Fruit fly (Drosophila melanogaster) whole organism, embryonic: Measurements from ENCODE around the gene qm.
A peak's percentile ranks its signal among the peaks of the same experiment; 100 is the strongest.

Source experiments
- B-H2 ChIP-seq: fragments of 200-800 bp; sonication (Bioruptor generic); optimal IDR thresholded peaks from 2 replicates; lab custom pipeline; 2018; ENCODE audit warnings: missing biosample characterization, mild to moderate bottlenecking, missing genetic modification characterization
- Bteb2 ChIP-seq: fragments of 200-800 bp; sonication (Bioruptor generic); optimal IDR thresholded peaks from 2 replicates; lab custom pipeline; 2016; ENCODE audit warnings: missing biosample characterization, missing genetic modification characterization
- C15 ChIP-seq: fragments of 200-800 bp; sonication (Bioruptor generic); IDR thresholded peaks from 3 replicates; pipeline ENCODE4 v1.3.6; 2022; ENCODE audit warnings: missing biosample characterization, missing genetic modification characterization
- CG10654 ChIP-seq: fragments of 200-800 bp; sonication (Bioruptor generic); optimal IDR thresholded peaks from 2 replicates; lab custom pipeline; 2016; ENCODE audit warnings: missing biosample characterization, missing genetic modification characterization
- CG11504 ChIP-seq: fragments of 200-800 bp; sonication (Bioruptor generic); optimal IDR thresholded peaks from 3 replicates; lab custom pipeline; 2019; ENCODE audit warnings: missing biosample characterization, mild to moderate bottlenecking, missing genetic modification characterization, moderate library complexity
- CG13123 ChIP-seq: fragments of 200-800 bp; sonication (Bioruptor generic); optimal IDR thresholded peaks from 2 replicates; lab custom pipeline; 2016; ENCODE audit warnings: missing biosample characterization, missing genetic modification characterization
- CG15601 ChIP-seq: fragments of 200-800 bp; sonication (Bioruptor generic); optimal IDR thresholded peaks from 3 replicates; lab custom pipeline; 2019; ENCODE audit warnings: missing biosample characterization, mild to moderate bottlenecking, missing genetic modification characterization, moderate library complexity
- CG17568 ChIP-seq: fragments of 200-800 bp; sonication (Bioruptor generic); optimal IDR thresholded peaks from 2 replicates; lab custom pipeline; 2018; ENCODE audit warnings: missing biosample characterization, mild to moderate bottlenecking, missing genetic modification characterization, moderate library complexity
- CG18262 ChIP-seq: fragments of 200-800 bp; optimal IDR thresholded peaks from 3 replicates; lab custom pipeline; 2019; ENCODE audit warnings: missing biosample characterization, mild to moderate bottlenecking, missing genetic modification characterization, moderate library complexity
- CG1832 ChIP-seq: fragments of 200-800 bp; sonication (Bioruptor generic); optimal IDR thresholded peaks from 2 replicates; lab custom pipeline; 2017; ENCODE audit warnings: missing biosample characterization, mild to moderate bottlenecking, missing genetic modification characterization, inconsistent platforms
- CG2875 ChIP-seq: fragments of 200-800 bp; sonication (Bioruptor generic); optimal IDR thresholded peaks from 2 replicates; lab custom pipeline; 2017; ENCODE audit warnings: missing biosample characterization, mild to moderate bottlenecking, missing genetic modification characterization, missing genetic modification reagents
- CG3065 ChIP-seq: fragments of 200-800 bp; sonication (Bioruptor generic); optimal IDR thresholded peaks from 2 replicates; lab custom pipeline; 2016; ENCODE audit warnings: missing biosample characterization, missing genetic modification characterization
- CG31388 ChIP-seq: fragments of 200-800 bp; sonication (Bioruptor generic); optimal IDR thresholded peaks from 2 replicates; lab custom pipeline; 2016; ENCODE audit warnings: missing biosample characterization, missing genetic modification characterization
- CG4707 ChIP-seq: fragments of 200-800 bp; sonication (Bioruptor generic); optimal IDR thresholded peaks from 2 replicates; lab custom pipeline; 2018; ENCODE audit warnings: missing biosample characterization, mild to moderate bottlenecking, missing genetic modification characterization, moderate library complexity
- CG5245 ChIP-seq: fragments of 200-800 bp; sonication (Bioruptor generic); optimal IDR thresholded peaks from 3 replicates; lab custom pipeline; 2016; ENCODE audit warnings: missing biosample characterization, missing genetic modification characterization
- CG7963 ChIP-seq: fragments of 200-800 bp; sonication (Bioruptor generic); IDR thresholded peaks from 3 replicates; pipeline ENCODE4 v1.3.6; 2022; ENCODE audit warnings: missing biosample characterization, missing genetic modification characterization; ENCODE audit not compliant: partially characterized antibody
- CG8290 ChIP-seq, 3 experiments: fragments of 200-800 bp; sonication (Bioruptor generic); optimal IDR thresholded peaks; 2 replicates each; lab custom pipeline; 2016 to 2019; ENCODE audit warnings: missing biosample characterization in 3 of 3, missing genetic modification characterization in 3 of 3, mild to moderate bottlenecking in 2 of 3, moderate library complexity in 1 of 3
- CG8478 ChIP-seq: fragments of >200 bp; optimal IDR thresholded peaks from 2 replicates; lab custom pipeline; 2018
- CG9727 ChIP-seq: fragments of 200-800 bp; sonication (Bioruptor generic); optimal IDR thresholded peaks from 3 replicates; lab custom pipeline; 2017; ENCODE audit warnings: missing biosample characterization, mild to moderate bottlenecking, missing genetic modification characterization
- Dref ChIP-seq: fragments of 200-800 bp; sonication (Bioruptor generic); IDR thresholded peaks from 2 replicates; pipeline ENCODE4 v1.3.6; 2022; ENCODE audit warnings: missing biosample characterization, missing genetic modification characterization
- E2f2 ChIP-seq: fragments of 200-800 bp; sonication (Bioruptor generic); IDR thresholded peaks from 2 replicates; pipeline ENCODE4 v1.3.6; 2022; ENCODE audit warnings: missing biosample characterization, missing genetic modification characterization
- Eip74EF ChIP-seq, 2 experiments: fragments of 200-800 bp in 1 of 2; fragments of >200 bp in 1 of 2; sonication (Bioruptor generic) in 1 of 2; optimal IDR thresholded peaks; 2 replicates each; lab custom pipeline; 2017 to 2019; ENCODE audit warnings: missing biosample characterization in 2 of 2, missing genetic modification characterization in 2 of 2, mild to moderate bottlenecking in 1 of 2, moderate library complexity in 1 of 2
- Gsc ChIP-seq: fragments of 200-800 bp; sonication (Bioruptor generic); IDR thresholded peaks from 2 replicates; pipeline ENCODE4 v1.3.6; 2022; ENCODE audit warnings: missing biosample characterization, missing genetic modification characterization
- Med ChIP-seq: fragments of 200-800 bp; sonication (Bioruptor generic); peaks from one replicate; lab custom pipeline; 2016; ENCODE audit warnings: missing biosample characterization, missing genetic modification characterization, mild to moderate bottlenecking, inconsistent platforms, moderate library complexity
- Poxn ChIP-seq: fragments of 200-800 bp; sonication (Bioruptor generic); IDR thresholded peaks from 2 replicates; pipeline ENCODE4 v1.3.6; 2022; ENCODE audit warnings: missing biosample characterization, missing genetic modification characterization
- bbx ChIP-seq: fragments of 200-800 bp; sonication (Bioruptor generic); IDR thresholded peaks from 2 replicates; pipeline ENCODE4 v1.3.6; 2022; ENCODE audit warnings: missing biosample characterization, missing genetic modification characterization; ENCODE audit not compliant: partially characterized antibody
- da ChIP-seq: fragments of 200-800 bp; sonication (Bioruptor generic); optimal IDR thresholded peaks from 2 replicates; lab custom pipeline; 2016; ENCODE audit warnings: missing biosample characterization, missing genetic modification characterization
- eve ChIP-seq, 2 experiments: fragments of >200 bp; optimal IDR thresholded peaks; 2 replicates each; lab custom pipeline; 2017; ENCODE audit warnings: missing biosample characterization in 2 of 2, missing genetic modification characterization in 2 of 2
- gce ChIP-seq: fragments of 200-800 bp; sonication (Bioruptor generic); IDR thresholded peaks from 3 replicates; pipeline ENCODE4 v1.3.6; 2022; ENCODE audit warnings: missing biosample characterization, missing genetic modification characterization
- gcm ChIP-seq: fragments of 200-800 bp; sonication (Bioruptor generic); optimal IDR thresholded peaks from 2 replicates; lab custom pipeline; 2019; ENCODE audit warnings: missing biosample characterization, mild to moderate bottlenecking, missing genetic modification characterization, moderate library complexity
- gfzf ChIP-seq: fragments of 200-800 bp; sonication (Bioruptor generic); optimal IDR thresholded peaks from 2 replicates; lab custom pipeline; 2016; ENCODE audit warnings: missing biosample characterization, mild to moderate bottlenecking, missing genetic modification characterization, moderate library complexity
- gro ChIP-seq: fragments of 200-800 bp; sonication (Bioruptor generic); optimal IDR thresholded peaks from 2 replicates; lab custom pipeline; 2016; ENCODE audit warnings: missing biosample characterization, missing genetic modification characterization
- gsb-n ChIP-seq: fragments of 200-800 bp; sonication (Bioruptor generic); optimal IDR thresholded peaks from 3 replicates; lab custom pipeline; 2018; ENCODE audit warnings: missing biosample characterization, mild to moderate bottlenecking, missing genetic modification characterization
- h ChIP-seq: fragments of >200 bp; optimal IDR thresholded peaks from 2 replicates; lab custom pipeline; 2017
- hkb ChIP-seq, 2 experiments: fragments of 200-800 bp in 1 of 2; fragments of >200 bp in 1 of 2; sonication (Bioruptor generic) in 1 of 2; IDR thresholded peaks in 1 of 2; optimal IDR thresholded peaks in 1 of 2; 2 replicates each; pipeline versions ENCODE4 v1.3.6 to Lab custom; 2017 to 2022; ENCODE audit warnings: missing biosample characterization in 1 of 2, missing genetic modification characterization in 1 of 2
- org-1 ChIP-seq: fragments of 200-800 bp; sonication (Bioruptor generic); optimal IDR thresholded peaks from 2 replicates; lab custom pipeline; 2017; ENCODE audit warnings: missing biosample characterization, missing genetic modification characterization
- pb ChIP-seq: fragments of 200-800 bp; sonication (Bioruptor generic); optimal IDR thresholded peaks from 3 replicates; lab custom pipeline; 2016; ENCODE audit warnings: missing biosample characterization, missing genetic modification characterization
- rib ChIP-seq: fragments of 200-800 bp; sonication (Bioruptor generic); IDR thresholded peaks from 2 replicates; pipeline ENCODE4 v1.3.6; 2022; ENCODE audit warnings: missing biosample characterization, missing genetic modification characterization
- scrt ChIP-seq: fragments of 200-800 bp; sonication (Bioruptor generic); optimal IDR thresholded peaks from 2 replicates; lab custom pipeline; 2018; ENCODE audit warnings: missing biosample characterization, mild to moderate bottlenecking, missing genetic modification characterization, moderate library complexity
- sd ChIP-seq: fragments of 200-800 bp; sonication (Bioruptor generic); optimal IDR thresholded peaks from 3 replicates; lab custom pipeline; 2018; ENCODE audit warnings: missing biosample characterization, mild to moderate bottlenecking, missing genetic modification characterization, moderate library complexity
- sima ChIP-seq: fragments of 200-800 bp; sonication (Bioruptor generic); optimal IDR thresholded peaks from 2 replicates; lab custom pipeline; 2016; ENCODE audit warnings: missing biosample characterization, missing genetic modification characterization
- ssp ChIP-seq: fragments of 200-800 bp; sonication (Bioruptor generic); IDR thresholded peaks from 2 replicates; pipeline ENCODE4 v1.3.6; 2022; ENCODE audit warnings: missing biosample characterization, missing genetic modification characterization
- tgo ChIP-seq: fragments of 200-800 bp; sonication (Bioruptor generic); IDR thresholded peaks from 3 replicates; pipeline ENCODE4 v1.3.6; 2022; ENCODE audit warnings: missing biosample characterization, missing genetic modification characterization
- unc-4 ChIP-seq: fragments of 200-800 bp; sonication (Bioruptor generic); IDR thresholded peaks from 2 replicates; pipeline ENCODE4 v1.3.6; 2022; ENCODE audit warnings: missing biosample characterization, missing genetic modification characterization; ENCODE audit not compliant: partially characterized antibody
- wdn ChIP-seq: fragments of 200-800 bp; sonication (Bioruptor generic); IDR thresholded peaks from 2 replicates; pipeline ENCODE4 v1.3.6; 2022; ENCODE audit warnings: missing biosample characterization, missing genetic modification characterization
- wor ChIP-seq: fragments of 200-800 bp; sonication (Bioruptor generic); IDR thresholded peaks from 2 replicates; pipeline ENCODE4 v1.3.6; 2022; ENCODE audit warnings: missing biosample characterization, missing genetic modification characterization

qm gene

dm6 chr3L:7323348-7323747 lies 24.8 kb upstream of the qm start, which contains the start of the genes RhoGEF4 and Rint1 (continued):
- TF ChIP-seq hkb (optimal IDR thresholded peaks at IDR 0.05; lab: Kevin White, UChicago) (peak; percentile 100), hkb (GFP tag; IDR thresholded peaks at IDR 0.05; lab: Robert Waterston, UW) (peak; percentile 58), CG3065 (peak; percentile 18), pb (GFP tag; lab: Kevin White, UChicago) (no peak), gro (GFP tag; lab: Kevin White, UChicago) (no peak), CG13123 (GFP tag; lab: Kevin White, UChicago) (peak; percentile 52), tgo (GFP tag; lab: Robert Waterston, UW) (peak; percentile 77)

dm6 chr3L:7326676-7327075 lies 21.4 kb upstream of the qm start:
- no peak for TF ChIP-seq rib (GFP tag; lab: Robert Waterston, UW)
- TF ChIP-seq CG8290 (GFP tag; optimal IDR thresholded peaks at IDR 0.05; lab: Kevin White, UChicago), result no peak
- no peak for TF ChIP-seq CG8290 (tag; optimal IDR thresholded peaks at IDR 0.05; lab: Kevin White, UChicago)
- no peak for TF ChIP-seq CG9727 (GFP tag; lab: Kevin White, UChicago)
- no peak for TF ChIP-seq C15
- no peak for TF ChIP-seq CG18262 (tag; lab: Kevin White, UChicago)
- peak; percentile 15 for TF ChIP-seq Med (GFP tag; lab: Kevin White, UChicago)
- no peak for TF ChIP-seq CG10654
- no peak for TF ChIP-seq CG3065
- peak; percentile 83 for TF ChIP-seq gcm (GFP tag; lab: Kevin White, UChicago)
- TF ChIP-seq, all 482 proteins: peak for 2

- TF ChIP-seq E2f2 (GFP tag; lab: Robert Waterston, UW) (peak; percentile 68), scrt (peak; percentile 92), eve (GFP tag; optimal IDR thresholded peaks at IDR 0.05; lab: Kevin White, UChicago) (no peak), CG5245 (peak; percentile 29), CG1832 (no peak), gce (0 out of 3 replicates have a peak, but pooled peaks have one; percentile 14), CG2875 (GFP tag; lab: Kevin White, UChicago) (peak; percentile 52), gfzf (GFP tag; lab: Kevin White, UChicago) (no peak), B-H2 (GFP tag; lab: Kevin White, UChicago) (peak; percentile 97), sima (GFP tag; lab: Kevin White, UChicago) (no peak), CG7963 (GFP tag; lab: Robert Waterston, UW) (no peak), ssp (peak; percentile 84), bbx (peak; percentile 55; the same call in 1 of the 2 replicates), CG17568 (GFP tag; lab: Kevin White, UChicago) (no peak), h (lab: Kevin White, UChicago) (no peak), unc-4 (GFP tag; lab: Robert Waterston, UW) (peak; percentile 46), Gsc (0 out of 2 replicates have a peak, but pooled peaks have one; percentile 31), CG11504 (tag; lab: Kevin White, UChicago) (peak; percentile 91), CG8478 (lab: Kevin White, UChicago) (no peak), CG31388 (GFP tag; lab: Kevin White, UChicago) (peak; percentile 69), Bteb2 (peak; percentile 14), gro (GFP tag; lab: Kevin White, UChicago) (no peak), Eip74EF (GFP tag; optimal IDR thresholded peaks at IDR 0.05; lab: Kevin White, UChicago) (peak in 1 of 2 experiments; percentile 64), gsb-n (tag; lab: Kevin White, UChicago) (peak; percentile 92), CG15601 (tag; lab: Kevin White, UChicago) (peak; percentile 93), Dref (GFP tag; lab: Robert Waterston, UW) (peak; percentile 66), da (no peak), sd (no peak), Poxn (GFP tag; lab: Robert Waterston, UW) (peak; percentile 27; the same call in 1 of the 2 replicates), org-1 (GFP tag; lab: Kevin White, UChicago) (peak; percentile 66), CG4707 (GFP tag; lab: Kevin White, UChicago) (no peak), wor (GFP tag; lab: Robert Waterston, UW) (peak; percentile 76), wdn (peak; percentile 63)
Observed at dm6 chr3L:7328567-7329253, 19.4 kb upstream of the qm start, which contains the start of the genes mrva, CG42307 and mus312. mrva (minus strand) TSS chr3L:7328842. CG42307 (plus strand) TSS chr3L:7329132. mus312 (plus strand) TSS chr3L:7329132.
